Worm (Caenorhabditis elegans) whole organism, young adult: ENCODE results near the gene nmat-1.

Source experiments
- egl-18 ChIP-seq: fragments of 200-800 bp; sonication (Bioruptor generic); IDR thresholded peaks from 2 replicates; pipeline ENCODE4 v1.3.6; 2022; ENCODE audit warnings: missing genetic modification reagents, missing genetic modification characterization, missing compliant biosample characterization
- ets-4 ChIP-seq: fragments of 200-800 bp; sonication (Bioruptor generic); optimal IDR thresholded peaks from 2 replicates; lab custom pipeline; 2018; ENCODE audit warnings: mild to moderate bottlenecking, missing genetic modification characterization, missing compliant biosample characterization
- fkh-3 ChIP-seq: sonication (generic microtip); optimal IDR thresholded peaks from 2 replicates; lab custom pipeline; 2016; ENCODE audit warnings: mild to moderate bottlenecking, missing genetic modification characterization, missing compliant biosample characterization
- lin-35 ChIP-seq, 3 experiments: fragments of 150-350 bp in 2 of 3; sonication (generic microtip) in 1 of 3; optimal IDR thresholded peaks; 2 replicates each; lab custom pipeline; 2014 to 2018; ENCODE audit warnings: missing biosample characterization in 3 of 3, missing genetic modification characterization in 3 of 3, missing genetic modification reagents in 3 of 3
- pha-4 ChIP-seq: fragments of 150-350 bp; sonication (generic microtip); optimal IDR thresholded peaks from 2 replicates; lab custom pipeline; 2014; ENCODE audit warnings: missing biosample characterization, missing genetic modification reagents, missing genetic modification characterization
- ztf-18 ChIP-seq: sonication (generic microtip); optimal IDR thresholded peaks from 2 replicates; lab custom pipeline; 2016; ENCODE audit warnings: missing genotype, mild to moderate bottlenecking, missing genetic modification characterization, missing compliant biosample characterization

DNA sequence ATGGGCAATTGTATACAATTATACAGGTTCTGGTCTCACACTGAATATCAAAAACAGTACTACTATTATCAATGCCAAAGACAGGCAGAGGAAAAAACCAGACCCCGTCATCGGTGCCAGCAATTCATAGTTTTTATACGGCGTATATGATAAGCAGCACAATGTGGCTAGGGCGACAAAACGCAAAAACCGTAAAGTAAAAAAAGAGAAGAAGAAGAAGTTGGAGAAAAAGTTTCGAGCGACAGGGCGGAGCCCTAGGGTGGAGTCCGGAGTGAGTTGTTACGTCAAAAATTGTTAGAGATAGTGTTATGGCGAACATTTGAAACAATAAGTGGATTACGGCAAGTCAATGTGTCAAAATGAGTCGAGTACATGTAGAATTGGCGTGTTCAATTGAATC is 16.2 kb downstream of the nmat-1 start:
- TF ChIP-seq ets-4 (GFP tag; lab: Kevin White, UChicago) (no peak), ztf-18 (no peak), egl-18 (GFP tag; lab: Robert Waterston, UW) (no peak), pha-4 (tag; lab: Kevin White, UChicago) (no peak), fkh-3 (tag; lab: Kevin White, UChicago) (no peak), lin-35 (GFP tag; optimal IDR thresholded peaks at IDR 0.05; lab: Kevin White, UChicago) (no peak)
